Fruit fly (Drosophila melanogaster) whole organism, wandering third instar larva: Measurements from ENCODE around the gene pyd.

ENCODE experiments used
- Abd-B ChIP-seq: fragments of >200 bp; optimal IDR thresholded peaks from 2 replicates; lab custom pipeline; 2017; ENCODE audit warnings: missing biosample characterization, missing genetic modification characterization
- CG32264 ChIP-seq: fragments of 200-800 bp; sonication (Bioruptor generic); optimal IDR thresholded peaks from 2 replicates; lab custom pipeline; 2016; ENCODE audit warnings: missing biosample characterization, missing genetic modification characterization
- CG9705 ChIP-seq: fragments of 200-800 bp; sonication (Bioruptor generic); optimal IDR thresholded peaks from 2 replicates; lab custom pipeline; 2018; ENCODE audit warnings: missing biosample characterization, mild to moderate bottlenecking, missing genetic modification characterization
- CrebA ChIP-seq: fragments of 200-800 bp; sonication (Bioruptor generic); optimal IDR thresholded peaks from 2 replicates; lab custom pipeline; 2016; ENCODE audit warnings: missing biosample characterization, mild to moderate bottlenecking, missing genetic modification characterization, borderline replicate concordance
- Dfd ChIP-seq: fragments of >200 bp; optimal IDR thresholded peaks from 2 replicates; lab custom pipeline; 2017; ENCODE audit warnings: missing biosample characterization, missing genetic modification characterization
- Dif ChIP-seq: fragments of 200-275, 200-300 bp; sonication (Bioruptor generic); optimal IDR thresholded peaks from 2 replicates; lab custom pipeline; 2018; ENCODE audit warnings: missing biosample characterization, missing genetic modification characterization; ENCODE audit not compliant: partially characterized antibody
- GATAd ChIP-seq: sonication (Bioruptor generic); optimal IDR thresholded peaks from 2 replicates; lab custom pipeline; 2016; ENCODE audit warnings: missing biosample characterization, missing genetic modification characterization
- HLH106 ChIP-seq: fragments of 200-800 bp; optimal IDR thresholded peaks from 3 replicates; lab custom pipeline; 2019; ENCODE audit warnings: missing biosample characterization, mild to moderate bottlenecking, missing genetic modification characterization, moderate library complexity
- Hnf4 ChIP-seq: fragments of 200-800 bp; sonication (Bioruptor generic); optimal IDR thresholded peaks from 2 replicates; lab custom pipeline; 2016; ENCODE audit warnings: missing biosample characterization, mild to moderate bottlenecking, missing genetic modification characterization
- Hr78 ChIP-seq: fragments of >200 bp; optimal IDR thresholded peaks from 2 replicates; lab custom pipeline; 2017; ENCODE audit warnings: missing biosample characterization, missing genetic modification characterization
- Hr83 ChIP-seq: fragments of 200-300 bp; sonication (Bioruptor generic); optimal IDR thresholded peaks from 2 replicates; lab custom pipeline; 2016; ENCODE audit warnings: missing biosample characterization, mild to moderate bottlenecking, missing genetic modification characterization, moderate library complexity; ENCODE audit not compliant: poor library complexity, severe bottlenecking
- Jra ChIP-seq: sonication (Bioruptor generic); optimal IDR thresholded peaks from 2 replicates; lab custom pipeline; 2016; ENCODE audit warnings: missing biosample characterization, missing genetic modification characterization
- Mio ChIP-seq: sonication (Bioruptor generic); optimal IDR thresholded peaks from 2 replicates; lab custom pipeline; 2016; ENCODE audit warnings: missing biosample characterization, missing genetic modification characterization
- Myc ChIP-seq: fragments of >200 bp; optimal IDR thresholded peaks from 2 replicates; lab custom pipeline; 2017
- N ChIP-seq: fragments of >200 bp; optimal IDR thresholded peaks from 2 replicates; lab custom pipeline; 2018; ENCODE audit warnings: missing biosample characterization, missing external identifiers, missing genetic modification characterization
- OdsH ChIP-seq: fragments of 200-800 bp; sonication (Bioruptor generic); optimal IDR thresholded peaks from 2 replicates; lab custom pipeline; 2016; ENCODE audit warnings: missing biosample characterization, mild to moderate bottlenecking, missing genetic modification characterization
- Rel ChIP-seq, 2 experiments: fragments of 200-800 bp; sonication (Bioruptor generic) in 1 of 2; optimal IDR thresholded peaks; 2 replicates in 1 of 2; 3 replicates in 1 of 2; lab custom pipeline; 2016 to 2019; ENCODE audit warnings: mild to moderate bottlenecking in 2 of 2, missing biosample characterization in 2 of 2, missing genetic modification characterization in 2 of 2, moderate library complexity in 1 of 2
- Sp1 ChIP-seq: fragments of 200-800 bp; sonication (Bioruptor generic); optimal IDR thresholded peaks from 3 replicates; lab custom pipeline; 2019; ENCODE audit warnings: missing biosample characterization, mild to moderate bottlenecking, missing genetic modification characterization, moderate library complexity
- Vsx2 ChIP-seq: fragments of 200-300, 225-300 bp; sonication (Bioruptor generic); optimal IDR thresholded peaks from 2 replicates; lab custom pipeline; 2018; ENCODE audit warnings: missing biosample characterization, missing genetic modification characterization; ENCODE audit not compliant: partially characterized antibody
- br ChIP-seq: fragments of 200-800 bp; sonication (Bioruptor generic); optimal IDR thresholded peaks from 2 replicates; lab custom pipeline; 2016; ENCODE audit warnings: missing biosample characterization, missing genetic modification characterization
- brk ChIP-seq: fragments of 200-800 bp; sonication (Bioruptor generic); optimal IDR thresholded peaks from 2 replicates; lab custom pipeline; 2016; ENCODE audit warnings: missing biosample characterization, mild to moderate bottlenecking, missing genetic modification characterization
- dl ChIP-seq, 2 experiments: fragments of 175-275, 200-275 bp in 1 of 2; fragments of 200-275 bp in 1 of 2; sonication (Bioruptor generic); optimal IDR thresholded peaks; lab custom pipeline; 2018; ENCODE audit warnings: mild to moderate bottlenecking in 2 of 2, missing biosample characterization in 2 of 2, missing genetic modification characterization in 2 of 2, moderate library complexity in 2 of 2; ENCODE audit not compliant: partially characterized antibody in 2 of 2, insufficient read depth in 1 of 2
- dmrt93B ChIP-seq: fragments of 200-800 bp; sonication (Bioruptor generic); optimal IDR thresholded peaks from 2 replicates; lab custom pipeline; 2018; ENCODE audit warnings: missing biosample characterization, mild to moderate bottlenecking, missing genetic modification characterization
- dsf ChIP-seq: sonication (Bioruptor generic); optimal IDR thresholded peaks from 2 replicates; lab custom pipeline; 2016; ENCODE audit warnings: missing biosample characterization, missing genetic modification characterization, borderline replicate concordance
- ey ChIP-seq: fragments of 200-800 bp; sonication (Bioruptor generic); optimal IDR thresholded peaks from 2 replicates; lab custom pipeline; 2016; ENCODE audit warnings: missing biosample characterization, missing genetic modification characterization
- foxo ChIP-seq, 2 experiments: fragments of 200-800 bp; sonication (Bioruptor generic); optimal IDR thresholded peaks; 2 replicates in 1 of 2; 3 replicates in 1 of 2; lab custom pipeline; 2016 to 2017; ENCODE audit warnings: missing biosample characterization in 2 of 2, missing genetic modification characterization in 2 of 2
- fru ChIP-seq: fragments of 200-800 bp; sonication (Bioruptor generic); optimal IDR thresholded peaks from 3 replicates; lab custom pipeline; 2016; ENCODE audit warnings: missing biosample characterization, mild to moderate bottlenecking, missing genetic modification characterization
- h ChIP-seq: fragments of 200-800 bp; sonication (Bioruptor generic); optimal IDR thresholded peaks from 3 replicates; lab custom pipeline; 2016; ENCODE audit warnings: missing biosample characterization, mild to moderate bottlenecking, missing genetic modification characterization
- jim ChIP-seq: fragments of 175-275, 200-325 bp; sonication (Bioruptor generic); optimal IDR thresholded peaks from 2 replicates; lab custom pipeline; 2016; ENCODE audit warnings: missing biosample characterization, mild to moderate bottlenecking, missing genetic modification characterization
- lola ChIP-seq: fragments of >200 bp; optimal IDR thresholded peaks from 2 replicates; lab custom pipeline; 2017; ENCODE audit warnings: missing biosample characterization, missing genetic modification characterization
- pan ChIP-seq: fragments of >200 bp; optimal IDR thresholded peaks from 2 replicates; lab custom pipeline; 2017
- psq ChIP-seq: fragments of 200-800 bp; sonication (Bioruptor generic); optimal IDR thresholded peaks from 3 replicates; lab custom pipeline; 2017; ENCODE audit warnings: missing biosample characterization, mild to moderate bottlenecking, missing genetic modification characterization, moderate library complexity
- rgr ChIP-seq: fragments of 200-800 bp; sonication (Bioruptor generic); optimal IDR thresholded peaks from 3 replicates; lab custom pipeline; 2016; ENCODE audit warnings: missing biosample characterization, mild to moderate bottlenecking, missing genetic modification characterization
- sage ChIP-seq: fragments of 200-800 bp; sonication (Bioruptor generic); optimal IDR thresholded peaks from 2 replicates; lab custom pipeline; 2016; ENCODE audit warnings: missing biosample characterization, mild to moderate bottlenecking, missing genetic modification characterization
- sv ChIP-seq: fragments of 200-800 bp; sonication (Bioruptor generic); optimal IDR thresholded peaks from 3 replicates; lab custom pipeline; 2016; ENCODE audit warnings: missing biosample characterization, missing genetic modification characterization
- tai ChIP-seq: sonication (Bioruptor generic); optimal IDR thresholded peaks from 2 replicates; lab custom pipeline; 2016; ENCODE audit warnings: missing biosample characterization, missing genetic modification characterization
- usp ChIP-seq: fragments of >200 bp; optimal IDR thresholded peaks from 2 replicates; lab custom pipeline; 2017; ENCODE audit warnings: missing biosample characterization, missing genetic modification characterization
- woc ChIP-seq: sonication (Bioruptor generic); optimal IDR thresholded peaks from 2 replicates; lab custom pipeline; 2016; ENCODE audit warnings: missing biosample characterization, mild to moderate bottlenecking, missing genetic modification characterization

Gene pyd

dm6 chr3R:8848190-8848589 lies 83.5 kb downstream of the pyd start:
- TF ChIP-seq Rel (GFP tag; optimal IDR thresholded peaks at IDR 0.05; lab: Kevin White, UChicago) (no peak), Rel (tag; optimal IDR thresholded peaks at IDR 0.05; lab: Kevin White, UChicago) (no peak), Dfd (GFP tag; lab: Kevin White, UChicago) (no peak), fru (no peak), br (GFP tag; lab: Kevin White, UChicago) (no peak), h (no peak), woc (GFP tag; lab: Kevin White, UChicago) (no peak), foxo (GFP tag; optimal IDR thresholded peaks at IDR 0.05; lab: Kevin White, UChicago) (no peak), dsf (GFP tag; lab: Kevin White, UChicago) (no peak), N (GFP tag; lab: Kevin White, UChicago) (no peak), dl (GFP tag; optimal IDR thresholded peaks at IDR 0.05; lab: Kevin White, UChicago; ENCODE audit: insufficient read depth in 1 of 2, partially characterized antibody in 2 of 2) (no peak), Hr83 (GFP tag; lab: Kevin White, UChicago) (no peak), Myc (lab: Kevin White, UChicago) (no peak), Mio (GFP tag; lab: Kevin White, UChicago) (no peak), tai (GFP tag; lab: Kevin White, UChicago) (no peak), usp (GFP tag; lab: Kevin White, UChicago) (no peak), OdsH (GFP tag; lab: Kevin White, UChicago) (no peak), CG32264 (no peak)

dm6 chr3R:8847096-8847639 lies 84.5 kb downstream of the pyd start:
- TF ChIP-seq sv (GFP tag; lab: Kevin White, UChicago) = no peak
- TF ChIP-seq Hr83 (GFP tag; lab: Kevin White, UChicago) = no peak
- no peak for TF ChIP-seq Abd-B (GFP tag; lab: Kevin White, UChicago)
- no peak for TF ChIP-seq N (GFP tag; lab: Kevin White, UChicago)
- peak; percentile 37 for TF ChIP-seq rgr (GFP tag; lab: Kevin White, UChicago)
- TF ChIP-seq Dfd (GFP tag; lab: Kevin White, UChicago) = no peak
- no peak for TF ChIP-seq Hr78 (GFP tag; lab: Kevin White, UChicago)
- TF ChIP-seq h = peak; percentile 37
- no peak for TF ChIP-seq lola (GFP tag; lab: Kevin White, UChicago)
- no peak for TF ChIP-seq Vsx2 (GFP tag; lab: Kevin White, UChicago)
- TF ChIP-seq Myc (lab: Kevin White, UChicago) = no peak
- TF ChIP-seq Mio (GFP tag; lab: Kevin White, UChicago) = no peak
- no peak for TF ChIP-seq usp (GFP tag; lab: Kevin White, UChicago)
- TF ChIP-seq Jra (GFP tag; lab: Kevin White, UChicago) = no peak
- no peak for TF ChIP-seq CG9705 (GFP tag; lab: Kevin White, UChicago)
- peak; percentile 15 for TF ChIP-seq Hnf4 (GFP tag; lab: Kevin White, UChicago)
- peak; percentile 11 for TF ChIP-seq woc (GFP tag; lab: Kevin White, UChicago)
- no peak for TF ChIP-seq CrebA
- TF ChIP-seq CG32264 = no peak
- peak; percentile 39 for TF ChIP-seq fru
- TF ChIP-seq tai (GFP tag; lab: Kevin White, UChicago) = peak; percentile 51
- TF ChIP-seq psq (GFP tag; lab: Kevin White, UChicago) = no peak
- TF ChIP-seq Sp1 (GFP tag; lab: Kevin White, UChicago) = no peak
- peak in 1 of 2 experiments; percentile 60 for TF ChIP-seq foxo (GFP tag; optimal IDR thresholded peaks at IDR 0.05; lab: Kevin White, UChicago)
- no peak for TF ChIP-seq pan
- TF ChIP-seq jim (GFP tag; lab: Kevin White, UChicago) = no peak
- TF ChIP-seq dsf (GFP tag; lab: Kevin White, UChicago) = no peak
- no peak for TF ChIP-seq dmrt93B (GFP tag; lab: Kevin White, UChicago)
- TF ChIP-seq br (GFP tag; lab: Kevin White, UChicago) = peak; percentile 9
- TF ChIP-seq GATAd (GFP tag; lab: Kevin White, UChicago) = no peak
- TF ChIP-seq sage (GFP tag; lab: Kevin White, UChicago) = no peak
- peak; percentile 44 for TF ChIP-seq OdsH (GFP tag; lab: Kevin White, UChicago)
- peak; percentile 54 for TF ChIP-seq ey
- no peak for TF ChIP-seq brk (GFP tag; lab: Kevin White, UChicago)
- no peak for TF ChIP-seq Rel (GFP tag; optimal IDR thresholded peaks at IDR 0.05; lab: Kevin White, UChicago)
- no peak for TF ChIP-seq Rel (tag; optimal IDR thresholded peaks at IDR 0.05; lab: Kevin White, UChicago)
- no peak for TF ChIP-seq Dif (GFP tag; lab: Kevin White, UChicago)
- no peak for TF ChIP-seq dl (GFP tag; optimal IDR thresholded peaks at IDR 0.05; lab: Kevin White, UChicago; ENCODE audit: insufficient read depth in 1 of 2, partially characterized antibody in 2 of 2)
- no peak for TF ChIP-seq HLH106 (tag; lab: Kevin White, UChicago)
